Worm (Caenorhabditis elegans) whole organism, L1 larva: ENCODE data around the gene F54E7.6.
A peak's percentile ranks its signal among the peaks of the same experiment; 100 is the strongest.

Experiments
- C04F5.9 ChIP-seq: sonication (generic microtip); optimal IDR thresholded peaks from 2 replicates; lab custom pipeline; 2016; ENCODE audit warnings: missing genetic modification characterization, missing compliant biosample characterization
- C16A3.4 ChIP-seq: fragments of 150-350 bp; optimal IDR thresholded peaks from 2 replicates; lab custom pipeline; 2014; ENCODE audit warnings: missing biosample characterization, missing genetic modification characterization
- C34B4.2 ChIP-seq: sonication (generic microtip); optimal IDR thresholded peaks from 2 replicates; lab custom pipeline; 2017; ENCODE audit warnings: mild to moderate bottlenecking, missing genetic modification characterization, missing compliant biosample characterization
- Y116A8C.19 ChIP-seq: sonication (generic microtip); optimal IDR thresholded peaks from 2 replicates; lab custom pipeline; 2016; ENCODE audit warnings: missing compliant biosample characterization, missing genetic modification characterization, borderline replicate concordance
- aha-1 ChIP-seq: fragments of 150-350 bp; optimal IDR thresholded peaks from 2 replicates; lab custom pipeline; 2014; ENCODE audit warnings: missing biosample characterization, missing genetic modification characterization
- aly-2 ChIP-seq: fragments of 150-350 bp; optimal IDR thresholded peaks from 2 replicates; lab custom pipeline; 2014; ENCODE audit warnings: missing biosample characterization, missing genetic modification characterization
- ama-1 ChIP-seq: fragments of 150-350 bp; optimal IDR thresholded peaks from 2 replicates; lab custom pipeline; 2014
- blmp-1 ChIP-seq: fragments of 150-350 bp; optimal IDR thresholded peaks from 2 replicates; lab custom pipeline; 2014; ENCODE audit warnings: missing biosample characterization, missing genetic modification characterization
- ceh-63 ChIP-seq: fragments of 200-800 bp; sonication (Bioruptor generic); optimal IDR thresholded peaks from 2 replicates; lab custom pipeline; 2018; ENCODE audit warnings: mild to moderate bottlenecking, missing genetic modification characterization, missing compliant biosample characterization
- ceh-82 ChIP-seq, 3 experiments: fragments of 150-350 bp in 1 of 3; sonication (generic microtip) in 2 of 3; optimal IDR thresholded peaks; 2 replicates each; lab custom pipeline; 2014 to 2017; ENCODE audit warnings: missing biosample characterization in 3 of 3, missing genetic modification characterization in 3 of 3
- ceh-88 ChIP-seq: fragments of 200-800 bp; sonication (Bioruptor generic); IDR thresholded peaks from 2 replicates; pipeline ENCODE4 v1.3.6; 2022; ENCODE audit warnings: missing genetic modification characterization, missing compliant biosample characterization
- ceh-90 ChIP-seq: sonication (generic microtip); optimal IDR thresholded peaks from 2 replicates; lab custom pipeline; 2016; ENCODE audit warnings: missing genetic modification characterization, missing compliant biosample characterization
- ces-1 ChIP-seq: fragments of 150-350 bp; optimal IDR thresholded peaks from 2 replicates; lab custom pipeline; 2014; ENCODE audit warnings: missing biosample characterization, missing genetic modification reagents, missing genetic modification characterization
- dsc-1 ChIP-seq: sonication (generic microtip); optimal IDR thresholded peaks from 2 replicates; lab custom pipeline; 2016; ENCODE audit warnings: mild to moderate bottlenecking, missing genetic modification characterization, missing compliant biosample characterization
- efl-3 ChIP-seq: fragments of 200-800 bp; sonication (Bioruptor generic); optimal IDR thresholded peaks from 2 replicates; lab custom pipeline; 2018; ENCODE audit warnings: mild to moderate bottlenecking, missing genetic modification characterization, missing compliant biosample characterization
- elt-2 ChIP-seq: sonication (generic microtip); optimal IDR thresholded peaks from 2 replicates; lab custom pipeline; 2016; ENCODE audit warnings: missing genetic modification characterization, mild to moderate bottlenecking, inconsistent platforms, missing compliant biosample characterization, missing genetic modification reagents
- elt-3 ChIP-seq, 6 experiments: fragments of 150-350 bp in 1 of 6; sonication (generic microtip); optimal IDR thresholded peaks; 2 replicates each; lab custom pipeline; 2017 to 2018; ENCODE audit warnings: missing biosample characterization in 6 of 6, missing genetic modification characterization in 6 of 6, inconsistent platforms in 1 of 6
- ets-5 ChIP-seq: fragments of 200-800 bp; sonication (Bioruptor generic); IDR thresholded peaks from 2 replicates; pipeline ENCODE4 v1.3.6; 2022; ENCODE audit warnings: missing genetic modification characterization, missing compliant biosample characterization
- fkh-4 ChIP-seq: sonication (generic microtip); optimal IDR thresholded peaks from 2 replicates; lab custom pipeline; 2016; ENCODE audit warnings: missing compliant biosample characterization, missing genetic modification characterization, borderline replicate concordance
- fos-1 ChIP-seq: fragments of 150-350 bp; optimal IDR thresholded peaks from 2 replicates; lab custom pipeline; 2014; ENCODE audit warnings: missing biosample characterization, missing genetic modification characterization
- hpl-2 ChIP-seq: fragments of 150-350 bp; optimal IDR thresholded peaks from 2 replicates; lab custom pipeline; 2014; ENCODE audit warnings: missing biosample characterization, missing genetic modification reagents, missing genetic modification characterization
- irx-1 ChIP-seq: sonication (generic microtip); optimal IDR thresholded peaks from 2 replicates; lab custom pipeline; 2016; ENCODE audit warnings: missing genetic modification characterization, missing compliant biosample characterization
- isw-1 ChIP-seq: fragments of 200-800 bp; sonication (Bioruptor generic); IDR thresholded peaks from 2 replicates; pipeline ENCODE4 v1.3.6; 2022; ENCODE audit warnings: missing genetic modification characterization, missing compliant biosample characterization
- jun-1 ChIP-seq: fragments of 150-350 bp; optimal IDR thresholded peaks from 2 replicates; lab custom pipeline; 2014; ENCODE audit warnings: missing biosample characterization, missing genetic modification reagents, missing genetic modification characterization
- lin-13 ChIP-seq: fragments of 150-350 bp; optimal IDR thresholded peaks from 2 replicates; lab custom pipeline; 2014; ENCODE audit warnings: missing biosample characterization, missing genetic modification reagents, missing genetic modification characterization
- lir-3 ChIP-seq: sonication (generic microtip); optimal IDR thresholded peaks from 2 replicates; lab custom pipeline; 2016; ENCODE audit warnings: mild to moderate bottlenecking, missing genetic modification characterization, moderate library complexity, missing compliant biosample characterization; ENCODE audit not compliant: poor library complexity
- lsy-2 ChIP-seq, 2 experiments: fragments of 150-350 bp; optimal IDR thresholded peaks; 2 replicates each; lab custom pipeline; 2014; ENCODE audit warnings: missing biosample characterization in 2 of 2, missing genetic modification characterization in 2 of 2
- mdl-1 ChIP-seq, 2 experiments: fragments of 150-350 bp; optimal IDR thresholded peaks; 2 replicates each; lab custom pipeline; 2014 to 2017; ENCODE audit warnings: missing biosample characterization in 2 of 2, missing genetic modification characterization in 2 of 2, inconsistent platforms in 1 of 2
- mep-1 ChIP-seq: fragments of 150-350 bp; optimal IDR thresholded peaks from 2 replicates; lab custom pipeline; 2014; ENCODE audit warnings: missing biosample characterization, missing genetic modification characterization
- nhr-12 ChIP-seq: sonication (generic microtip); optimal IDR thresholded peaks from 2 replicates; lab custom pipeline; 2017; ENCODE audit warnings: missing biosample characterization, missing genetic modification characterization
- nhr-19 ChIP-seq: fragments of 200-800 bp; sonication (Bioruptor generic); conservative IDR thresholded peaks from 2 replicates; pipeline ENCODE4 v1.3.6; 2022; ENCODE audit warnings: missing genetic modification characterization, missing compliant biosample characterization
- nhr-237 ChIP-seq: fragments of 150-350 bp; optimal IDR thresholded peaks from 2 replicates; lab custom pipeline; 2014; ENCODE audit warnings: missing biosample characterization, missing genetic modification characterization
- nhr-47 ChIP-seq: sonication (generic microtip); optimal IDR thresholded peaks from 2 replicates; lab custom pipeline; 2016; ENCODE audit warnings: mild to moderate bottlenecking, missing genetic modification characterization, moderate library complexity, missing compliant biosample characterization
- nhr-76 ChIP-seq: sonication (generic microtip); optimal IDR thresholded peaks from 2 replicates; lab custom pipeline; 2017; ENCODE audit warnings: missing biosample characterization, missing genetic modification characterization
- nhr-77 ChIP-seq: fragments of 150-350 bp; optimal IDR thresholded peaks from 2 replicates; lab custom pipeline; 2014; ENCODE audit warnings: missing biosample characterization, missing genetic modification characterization
- nhr-90 ChIP-seq: sonication (generic microtip); optimal IDR thresholded peaks from 2 replicates; lab custom pipeline; 2016; ENCODE audit warnings: mild to moderate bottlenecking, missing genetic modification characterization, missing compliant biosample characterization; ENCODE audit not compliant: poor library complexity
- pax-3 ChIP-seq: fragments of 200-800 bp; sonication (Bioruptor generic); optimal IDR thresholded peaks from 2 replicates; lab custom pipeline; 2018; ENCODE audit warnings: mild to moderate bottlenecking, missing genetic modification characterization, moderate library complexity, missing compliant biosample characterization
- snpc-4 ChIP-seq: fragments of 150-350 bp; optimal IDR thresholded peaks from 2 replicates; lab custom pipeline; 2014; ENCODE audit warnings: missing biosample characterization, missing genetic modification characterization
- snu-23 ChIP-seq: sonication (generic microtip); optimal IDR thresholded peaks from 2 replicates; lab custom pipeline; 2016; ENCODE audit warnings: missing genetic modification characterization, missing compliant biosample characterization
- swsn-7 ChIP-seq: sonication (generic microtip); optimal IDR thresholded peaks from 2 replicates; lab custom pipeline; 2016; ENCODE audit warnings: missing genetic modification characterization, missing compliant biosample characterization
- tlp-1 ChIP-seq: fragments of 150-350 bp; optimal IDR thresholded peaks from 2 replicates; lab custom pipeline; 2014; ENCODE audit warnings: missing biosample characterization, missing genetic modification characterization
- unc-30 ChIP-seq: sonication (generic microtip); optimal IDR thresholded peaks from 2 replicates; lab custom pipeline; 2017; ENCODE audit warnings: missing biosample characterization, missing genetic modification characterization
- unc-86 ChIP-seq: sonication (generic microtip); optimal IDR thresholded peaks from 2 replicates; lab custom pipeline; 2016; ENCODE audit warnings: missing genetic modification characterization, missing compliant biosample characterization
- vab-15 ChIP-seq: sonication (generic microtip); optimal IDR thresholded peaks from 2 replicates; lab custom pipeline; 2017; ENCODE audit warnings: missing genotype, mild to moderate bottlenecking, missing genetic modification characterization, missing compliant biosample characterization
- zip-4 ChIP-seq: fragments of 200-800 bp; sonication (Bioruptor generic); optimal IDR thresholded peaks from 2 replicates; lab custom pipeline; 2018; ENCODE audit warnings: mild to moderate bottlenecking, missing genetic modification characterization, moderate library complexity, missing compliant biosample characterization
- ztf-11 ChIP-seq, 2 experiments: sonication (generic microtip); optimal IDR thresholded peaks; 2 replicates each; lab custom pipeline; 2016 to 2017; ENCODE audit warnings: missing genetic modification characterization in 2 of 2, missing biosample characterization in 1 of 2, missing compliant biosample characterization in 1 of 2
- ztf-4 ChIP-seq: fragments of 150-350 bp; optimal IDR thresholded peaks from 2 replicates; lab custom pipeline; 2014; ENCODE audit warnings: missing biosample characterization, missing genetic modification characterization

The F54E7.6 gene

ce11 chrIII:5683998-5684397, 23.1 kb upstream of the F54E7.6 start, which contains the start of gene rcan-1:
TSS of gene rcan-1 (minus strand) at chrIII:5684098.
- TF ChIP-seq nhr-77 (tag; lab: Kevin White, UChicago) (no peak), tlp-1 (tag; lab: Kevin White, UChicago) (no peak), dsc-1 (tag; lab: Kevin White, UChicago) (no peak), C34B4.2 (no peak), ztf-11 (tag; optimal IDR thresholded peaks at IDR 0.05; lab: Kevin White, UChicago) (no peak), elt-2 (tag; lab: Kevin White, UChicago) (no peak), nhr-47 (no peak), aha-1 (tag; lab: Kevin White, UChicago) (no peak), elt-3 (tag; optimal IDR thresholded peaks at IDR 0.05; lab: Kevin White, UChicago) (no peak), isw-1 (GFP tag; lab: Robert Waterston, UW) (no peak), zip-4 (GFP tag; lab: Kevin White, UChicago) (no peak), lir-3 (tag; lab: Kevin White, UChicago) (no peak), ceh-82 (tag; optimal IDR thresholded peaks at IDR 0.05; lab: Kevin White, UChicago) (no peak), mdl-1 (tag; optimal IDR thresholded peaks at IDR 0.05; lab: Kevin White, UChicago) (no peak), ces-1 (GFP tag; lab: Kevin White, UChicago) (no peak), ets-5 (GFP tag; lab: Robert Waterston, UW) (no peak), jun-1 (tag; lab: Kevin White, UChicago) (no peak), vab-15 (tag; lab: Kevin White, UChicago) (no peak), nhr-237 (tag; lab: Kevin White, UChicago) (no peak)

ce11 chrIII:5680141-5680540, 19.3 kb upstream of the F54E7.6 start, which contains the start of gene pst-2:
TSS of gene pst-2 (plus strand) at chrIII:5680433.
- TF ChIP-seq isw-1 (GFP tag; lab: Robert Waterston, UW), result no peak
- TF ChIP-seq nhr-47, result peak; percentile 14
- TF ChIP-seq blmp-1 (tag; lab: Kevin White, UChicago), result peak; percentile 2
- TF ChIP-seq snpc-4 (tag; lab: Kevin White, UChicago), result no peak
- peak in 1 of 2 experiments; percentile 7 for TF ChIP-seq lsy-2 (tag; optimal IDR thresholded peaks at IDR 0.05; lab: Kevin White, UChicago)
- TF ChIP-seq C16A3.4, result no peak

ce11 chrIII:5678935-5679334, 18.1 kb upstream of the F54E7.6 start, which contains the start of the genes ska-3 and rps-12:
TSS of gene ska-3 (minus strand) at chrIII:5679005.
TSS of gene rps-12 (plus strand) at chrIII:5679298.
- TF ChIP-seq mep-1 (peak; percentile 100), elt-2 (tag; lab: Kevin White, UChicago) (peak; percentile 91), hpl-2 (GFP tag; lab: Kevin White, UChicago) (peak; percentile 96), swsn-7 (tag; lab: Kevin White, UChicago) (peak; percentile 99), ama-1 (lab: Kevin White, UChicago) (peak; percentile 93), pax-3 (tag; lab: Kevin White, UChicago) (peak; percentile 94), snu-23 (peak; percentile 99), jun-1 (tag; lab: Kevin White, UChicago) (peak; percentile 98), Y116A8C.19 (tag; lab: Kevin White, UChicago) (peak; percentile 14), nhr-77 (tag; lab: Kevin White, UChicago) (peak; percentile 99), fos-1 (tag; lab: Kevin White, UChicago) (peak; percentile 98), mdl-1 (tag; optimal IDR thresholded peaks at IDR 0.05; lab: Kevin White, UChicago) (peak; percentile 54 to 99), tlp-1 (tag; lab: Kevin White, UChicago) (no peak), ceh-82 (tag; optimal IDR thresholded peaks at IDR 0.05; lab: Kevin White, UChicago) (peak; percentile 99 to 100 (median 100)), fkh-4 (tag; lab: Kevin White, UChicago) (peak; percentile 92), ceh-63 (peak; percentile 83), nhr-76 (tag; lab: Kevin White, UChicago) (peak; percentile 82), lin-13 (GFP tag; lab: Kevin White, UChicago) (peak; percentile 99), elt-3 (tag; optimal IDR thresholded peaks at IDR 0.05; lab: Kevin White, UChicago) (peak; percentile 96 to 100 (median 99)), C34B4.2 (peak; percentile 88), nhr-12 (tag; lab: Kevin White, UChicago) (peak; percentile 58), nhr-47 (peak; percentile 99), ztf-4 (tag; lab: Kevin White, UChicago) (peak; percentile 98), C16A3.4 (peak; percentile 100), unc-86 (tag; lab: Kevin White, UChicago) (peak; percentile 99), ceh-88 (GFP tag; lab: Robert Waterston, UW) (peak; percentile 95), nhr-237 (tag; lab: Kevin White, UChicago) (peak; percentile 98), efl-3 (peak; percentile 40), irx-1 (tag; lab: Kevin White, UChicago) (peak; percentile 96), C04F5.9 (tag; lab: Kevin White, UChicago) (peak; percentile 96), unc-30 (peak; percentile 33), zip-4 (GFP tag; lab: Kevin White, UChicago) (peak; percentile 94), nhr-19 (GFP tag; lab: Robert Waterston, UW) (peak; percentile 99), lsy-2 (tag; optimal IDR thresholded peaks at IDR 0.05; lab: Kevin White, UChicago) (peak; percentile 98), aly-2 (tag; lab: Kevin White, UChicago) (peak; percentile 98), ceh-90 (tag; lab: Kevin White, UChicago) (peak; percentile 69), nhr-90 (tag; lab: Kevin White, UChicago) (peak; percentile 99)
